Worm (Caenorhabditis elegans) whole organism, L4/young adult: ENCODE data around the gene wdr-5.3.

ENCODE experiments used
- W03F9.2 ChIP-seq: fragments of 150-350 bp; optimal IDR thresholded peaks from 2 replicates; lab custom pipeline; 2014; ENCODE audit warnings: missing biosample characterization, missing genetic modification characterization
- him-1 ChIP-seq: sonication (generic microtip); optimal IDR thresholded peaks from 2 replicates; lab custom pipeline; 2016; ENCODE audit warnings: missing genotype, missing genetic modification reagents, missing genetic modification characterization, missing compliant biosample characterization

ce11 chrV:10699122-10699521, 37.8 kb upstream of the wdr-5.3 start:
- TF ChIP-seq him-1 (tag; lab: Kevin White, UChicago): no peak
- no peak for TF ChIP-seq W03F9.2
